Worm (Caenorhabditis elegans): Measurements from ENCODE around the gene scl-24.

scl-24 gene

ce11 chrV:17476490-17476889 is 9.6 kb upstream of the scl-24 start, which contains the start of gene srbc-61:
Gene srbc-61 (plus strand): TSS chrV:17476790.
- TF ChIP-seq W03F9.2 (tag; optimal IDR thresholded peaks at IDR 0.05), result no peak
- no peak for TF ChIP-seq dao-5 (tag; optimal IDR thresholded peaks at IDR 0.05)
- no peak for TF ChIP-seq him-1 (tag; optimal IDR thresholded peaks at IDR 0.05)

- TF ChIP-seq W03F9.2 (tag; optimal IDR thresholded peaks at IDR 0.05), result no peak
- no peak for TF ChIP-seq him-1 (tag; optimal IDR thresholded peaks at IDR 0.05)
- TF ChIP-seq dao-5 (tag; optimal IDR thresholded peaks at IDR 0.05), result no peak
These were observed 1.1 kb upstream of the scl-24 start, which contains the start of gene srh-111 for ce11 chrV:17485078-17485477. Gene srh-111 (minus strand): TSS chrV:17485178.

ce11 chrV:17493732-17494131 is 7.6 kb downstream of the scl-24 start, which contains the start of gene fbxa-102:
Gene fbxa-102 (minus strand): TSS chrV:17493832.
- TF ChIP-seq him-1 (tag; optimal IDR thresholded peaks at IDR 0.05) (no peak), W03F9.2 (tag; optimal IDR thresholded peaks at IDR 0.05) (no peak), dao-5 (tag; optimal IDR thresholded peaks at IDR 0.05) (no peak)

ce11 chrV:17496071-17496470 is 9.9 kb downstream of the scl-24 start, which contains the start of gene srh-118:
Gene srh-118 (minus strand): TSS chrV:17496171.
- no peak for TF ChIP-seq him-1 (tag; optimal IDR thresholded peaks at IDR 0.05)
- no peak for TF ChIP-seq W03F9.2 (tag; optimal IDR thresholded peaks at IDR 0.05)
- no peak for TF ChIP-seq dao-5 (tag; optimal IDR thresholded peaks at IDR 0.05)

- no peak for TF ChIP-seq dao-5 (tag; optimal IDR thresholded peaks at IDR 0.05)
These were observed 13.9 kb downstream of the scl-24 start for ce11 chrV:17500055-17500454.

- no peak for TF ChIP-seq W03F9.2 (tag; optimal IDR thresholded peaks at IDR 0.05)
- TF ChIP-seq dao-5 (tag; optimal IDR thresholded peaks at IDR 0.05), result no peak
- TF ChIP-seq him-1 (tag; optimal IDR thresholded peaks at IDR 0.05), result no peak
These were observed 20.2 kb downstream of the scl-24 start, which contains the start of gene srw-31 for ce11 chrV:17506289-17506688. Gene srw-31 (plus strand): TSS chrV:17506589.

ce11 chrV:17508493-17508892 is 22.4 kb downstream of the scl-24 start, which contains the start of gene srw-32:
Gene srw-32 (plus strand): TSS chrV:17508793.
- TF ChIP-seq W03F9.2 (tag; optimal IDR thresholded peaks at IDR 0.05) (no peak), him-1 (tag; optimal IDR thresholded peaks at IDR 0.05) (no peak), dao-5 (tag; optimal IDR thresholded peaks at IDR 0.05) (no peak)

- TF ChIP-seq W03F9.2 (tag; optimal IDR thresholded peaks at IDR 0.05), result no peak
- TF ChIP-seq him-1 (tag; optimal IDR thresholded peaks at IDR 0.05), result no peak
- no peak for TF ChIP-seq dao-5 (tag; optimal IDR thresholded peaks at IDR 0.05)
These were observed 26.6 kb downstream of the scl-24 start for ce11 chrV:17512763-17513162.

- no peak for TF ChIP-seq dao-5 (tag; optimal IDR thresholded peaks at IDR 0.05)
- no peak for TF ChIP-seq W03F9.2 (tag; optimal IDR thresholded peaks at IDR 0.05)
- no peak for TF ChIP-seq him-1 (tag; optimal IDR thresholded peaks at IDR 0.05)
These were observed 27.7 kb downstream of the scl-24 start for ce11 chrV:17513831-17514230.

- TF ChIP-seq W03F9.2 (tag; optimal IDR thresholded peaks at IDR 0.05) (no peak), dao-5 (tag; optimal IDR thresholded peaks at IDR 0.05) (no peak), him-1 (tag; optimal IDR thresholded peaks at IDR 0.05) (no peak)
These were observed 34.6 kb downstream of the scl-24 start, which contains the start of gene fbxa-136 for ce11 chrV:17520735-17521134. Gene fbxa-136 (plus strand): TSS chrV:17521035.

ce11 chrV:17527729-17528128 is 41.6 kb downstream of the scl-24 start, which contains the start of gene srz-90:
Gene srz-90 (plus strand): TSS chrV:17528029.
- TF ChIP-seq him-1 (tag; optimal IDR thresholded peaks at IDR 0.05) (no peak), dao-5 (tag; optimal IDR thresholded peaks at IDR 0.05) (no peak), W03F9.2 (tag; optimal IDR thresholded peaks at IDR 0.05) (no peak)

ce11 chrV:17530486-17530885 is 44.4 kb downstream of the scl-24 start, which contains the start of gene C18D4.12:
Gene C18D4.12 (minus strand): TSS chrV:17530586.
- TF ChIP-seq W03F9.2 (tag; optimal IDR thresholded peaks at IDR 0.05), result no peak
- TF ChIP-seq dao-5 (tag; optimal IDR thresholded peaks at IDR 0.05), result no peak
- TF ChIP-seq him-1 (tag; optimal IDR thresholded peaks at IDR 0.05), result no peak

- TF ChIP-seq W03F9.2 (tag; optimal IDR thresholded peaks at IDR 0.05) (no peak), dao-5 (tag; optimal IDR thresholded peaks at IDR 0.05) (no peak), him-1 (tag; optimal IDR thresholded peaks at IDR 0.05) (no peak)
These were observed 45.3 kb downstream of the scl-24 start, which contains the start of gene C18D4.4 for ce11 chrV:17531410-17531809. Gene C18D4.4 (minus strand): TSS chrV:17531510.

- TF ChIP-seq dao-5 (tag; optimal IDR thresholded peaks at IDR 0.05) (no peak), W03F9.2 (tag; optimal IDR thresholded peaks at IDR 0.05) (no peak), him-1 (tag; optimal IDR thresholded peaks at IDR 0.05) (no peak)
These were observed 46.6 kb downstream of the scl-24 start, which contains the start of gene C18D4.3 for ce11 chrV:17532686-17533085. Gene C18D4.3 (minus strand): TSS chrV:17532786.

- TF ChIP-seq W03F9.2 (tag; optimal IDR thresholded peaks at IDR 0.05), result no peak
These were observed 47.1 kb downstream of the scl-24 start for ce11 chrV:17533200-17533599.
